Fruit fly (Drosophila melanogaster) whole organism, wandering third instar larva: Measurements from ENCODE around the gene CG5697.

ENCODE experiments used
- CG32264 ChIP-seq: fragments of 200-800 bp; sonication (Bioruptor generic); optimal IDR thresholded peaks from 2 replicates; lab custom pipeline; 2016; ENCODE audit warnings: missing biosample characterization, missing genetic modification characterization
- HLH106 ChIP-seq: fragments of 200-800 bp; optimal IDR thresholded peaks from 3 replicates; lab custom pipeline; 2019; ENCODE audit warnings: missing biosample characterization, mild to moderate bottlenecking, missing genetic modification characterization, moderate library complexity
- Jra ChIP-seq: sonication (Bioruptor generic); optimal IDR thresholded peaks from 2 replicates; lab custom pipeline; 2016; ENCODE audit warnings: missing biosample characterization, missing genetic modification characterization
- dl ChIP-seq, 2 experiments: fragments of 175-275, 200-275 bp in 1 of 2; fragments of 200-275 bp in 1 of 2; sonication (Bioruptor generic); optimal IDR thresholded peaks; lab custom pipeline; 2018; ENCODE audit warnings: mild to moderate bottlenecking in 2 of 2, missing biosample characterization in 2 of 2, missing genetic modification characterization in 2 of 2, moderate library complexity in 2 of 2; ENCODE audit not compliant: partially characterized antibody in 2 of 2, insufficient read depth in 1 of 2
- dsf ChIP-seq: sonication (Bioruptor generic); optimal IDR thresholded peaks from 2 replicates; lab custom pipeline; 2016; ENCODE audit warnings: missing biosample characterization, missing genetic modification characterization, borderline replicate concordance
- lola ChIP-seq: fragments of >200 bp; optimal IDR thresholded peaks from 2 replicates; lab custom pipeline; 2017; ENCODE audit warnings: missing biosample characterization, missing genetic modification characterization

dm6 chr3R:21046927-21047326 is 31.2 kb downstream of the CG5697 start, which contains the start of gene CG31207:
- TF ChIP-seq Jra (GFP tag; lab: Kevin White, UChicago) (no peak), dl (GFP tag; optimal IDR thresholded peaks at IDR 0.05; lab: Kevin White, UChicago; ENCODE audit: insufficient read depth in 1 of 2, partially characterized antibody in 2 of 2) (no peak), lola (GFP tag; lab: Kevin White, UChicago) (no peak), dsf (GFP tag; lab: Kevin White, UChicago) (no peak), CG32264 (no peak), HLH106 (tag; lab: Kevin White, UChicago) (no peak)
